Fruit fly (Drosophila melanogaster): ENCODE data around the gene alpha-Est10.

alpha-Est10 gene

DNA sequence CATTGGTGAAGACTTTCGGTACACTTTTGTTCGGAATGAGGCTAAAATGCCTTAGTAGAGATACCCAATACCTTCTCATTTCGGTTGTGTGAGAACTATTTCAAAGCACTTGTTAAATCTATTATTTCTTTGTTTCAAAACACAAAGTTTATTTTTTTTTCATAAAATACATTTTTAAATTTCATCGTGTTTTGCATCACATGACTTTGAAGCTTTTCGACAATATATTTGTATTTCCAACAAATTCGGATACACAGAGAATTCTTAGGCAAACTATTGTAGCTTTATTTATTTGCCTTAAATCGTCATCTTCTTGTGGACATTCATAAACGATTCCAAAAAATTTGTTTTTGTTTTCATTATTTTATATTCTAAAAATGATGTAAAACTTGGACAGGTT is at the start of gene alpha-Est10:
alpha-Est10 (minus strand) TSS at position 101 of the 400 bp plus-strand sequence.
- TF ChIP-seq CG12744 (GFP tag; optimal IDR thresholded peaks at IDR 0.05) (no peak), kah (GFP tag; optimal IDR thresholded peaks at IDR 0.05) (no peak), Atf3 (GFP tag; optimal IDR thresholded peaks at IDR 0.05) (no peak), Sin3A (optimal IDR thresholded peaks at IDR 0.05) (no peak), lov (optimal IDR thresholded peaks at IDR 0.05) (no peak), lov (GFP tag; IDR thresholded peaks at IDR 0.05) (no peak), wdn (GFP tag; IDR thresholded peaks at IDR 0.05) (no peak), abd-A (tag; optimal IDR thresholded peaks at IDR 0.05) (no peak), CG4730 (GFP tag; IDR thresholded peaks at IDR 0.05) (no peak), CG10959 (GFP tag; IDR thresholded peaks at IDR 0.05) (no peak), hb (GFP tag; IDR thresholded peaks at IDR 0.05; ENCODE audit: partially characterized antibody) (no peak)

DNA sequence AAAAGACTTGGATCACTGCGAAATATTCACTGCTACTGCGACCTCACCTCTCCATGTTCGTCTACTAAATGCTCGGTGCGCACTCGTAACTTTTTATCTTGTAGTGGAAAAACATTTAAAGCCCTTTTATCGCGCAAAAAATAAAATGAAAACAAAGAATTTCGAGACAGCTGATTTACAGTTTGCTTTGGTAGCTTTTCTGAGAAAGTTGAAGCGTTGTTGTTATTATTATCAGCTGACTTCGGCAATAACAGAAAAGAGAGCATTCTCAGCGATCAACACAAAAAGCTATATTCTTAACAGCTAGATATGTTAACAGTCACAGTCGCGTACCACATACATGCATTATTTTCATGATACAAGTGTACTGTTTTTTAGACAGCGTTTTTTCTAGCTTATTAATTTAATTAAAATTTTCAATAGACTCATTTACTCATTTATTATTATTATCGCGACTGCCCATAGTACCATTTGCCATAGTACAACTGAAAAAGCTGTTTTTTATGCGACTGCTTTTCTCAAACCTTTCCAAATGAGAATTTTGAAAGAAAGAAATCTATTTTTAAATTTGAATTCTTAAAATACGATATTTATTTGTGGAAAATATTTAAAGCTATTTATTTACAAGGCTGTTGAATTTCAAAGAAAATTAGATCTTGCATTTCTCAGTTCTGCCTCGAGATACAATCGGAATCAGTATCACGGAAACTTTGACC is 47.7 kb upstream of the alpha-Est10 start, which contains the start of the genes alpha-Est3 and alpha-Est2:
alpha-Est3 (minus strand) TSS at position 487 of the 716 bp plus-strand sequence.
alpha-Est2 (plus strand) TSS at position 666 of the 716 bp plus-strand sequence.
- no peak for TF ChIP-seq prd (optimal IDR thresholded peaks at IDR 0.05)
- TF ChIP-seq prd (GFP tag; IDR thresholded peaks at IDR 0.05), result no peak
- peak in 1 of 2 experiments; percentile 75 for TF ChIP-seq crp (GFP tag; optimal IDR thresholded peaks at IDR 0.05)
- no peak for TF ChIP-seq CG11456 (GFP tag; IDR thresholded peaks at IDR 0.05)
- no peak for TF ChIP-seq hbn (GFP tag; IDR thresholded peaks at IDR 0.05; ENCODE audit: partially characterized antibody)
- TF ChIP-seq lbe (GFP tag; optimal IDR thresholded peaks at IDR 0.05), result peak; percentile 22
- TF ChIP-seq dysf (GFP tag; IDR thresholded peaks at IDR 0.05), result no peak
- no peak for TF ChIP-seq CG8924 (tag; optimal IDR thresholded peaks at IDR 0.05)
- TF ChIP-seq pfk (GFP tag; optimal IDR thresholded peaks at IDR 0.05), result no peak
- TF ChIP-seq ato (GFP tag; IDR thresholded peaks at IDR 0.05; ENCODE audit: partially characterized antibody), result no peak
- no peak for TF ChIP-seq CG14965 (GFP tag; optimal IDR thresholded peaks at IDR 0.05; ENCODE audit: borderline replicate concordance)
- no peak for TF ChIP-seq gsb-n (tag; optimal IDR thresholded peaks at IDR 0.05)
- peak; percentile 15; the same call in 1 of the 3 replicates for TF ChIP-seq CG34224 (GFP tag; IDR thresholded peaks at IDR 0.05; ENCODE audit: partially characterized antibody)
- no peak for TF ChIP-seq Aef1 (GFP tag; IDR thresholded peaks at IDR 0.05)
- no peak for TF ChIP-seq CG7786 (GFP tag; optimal IDR thresholded peaks at IDR 0.05)
- peak; percentile 36 for TF ChIP-seq Deaf1 (tag; optimal IDR thresholded peaks at IDR 0.05)
- no peak for TF ChIP-seq CG33213 (GFP tag; optimal IDR thresholded peaks at IDR 0.05)
- TF ChIP-seq CG3995 (GFP tag; optimal IDR thresholded peaks at IDR 0.05), result peak; percentile 50
- no peak for TF ChIP-seq cwo (GFP tag; optimal IDR thresholded peaks at IDR 0.05)
- no peak for TF ChIP-seq Abd-B (GFP tag; optimal IDR thresholded peaks at IDR 0.05)
- TF ChIP-seq CG8359 (GFP tag; optimal IDR thresholded peaks at IDR 0.05; ENCODE audit: borderline replicate concordance), result no peak
- no peak for TF ChIP-seq Adf1 (GFP tag; IDR thresholded peaks at IDR 0.05)
- no peak for TF ChIP-seq CG7928 (GFP tag; optimal IDR thresholded peaks at IDR 0.05)
- TF ChIP-seq wek (GFP tag; optimal IDR thresholded peaks at IDR 0.05), result no peak
- TF ChIP-seq CG8765 (GFP tag; IDR thresholded peaks at IDR 0.05), result no peak
- TF ChIP-seq Trl (optimal IDR thresholded peaks at IDR 0.05), result peak in 1 of 2 experiments; percentile 38
- no peak for TF ChIP-seq Trl (GFP tag; optimal IDR thresholded peaks at IDR 0.05)
- no peak for TF ChIP-seq fd3F (GFP tag; optimal IDR thresholded peaks at IDR 0.05)
- no peak for TF ChIP-seq CG6683 (GFP tag; optimal IDR thresholded peaks at IDR 0.05)
- no peak for TF ChIP-seq tna (GFP tag; IDR thresholded peaks at IDR 0.05; ENCODE audit: partially characterized antibody)
- no peak for TF ChIP-seq phol (tag; optimal IDR thresholded peaks at IDR 0.05)
- TF ChIP-seq Fer2 (tag; optimal IDR thresholded peaks at IDR 0.05), result no peak
- TF ChIP-seq CG31224 (GFP tag; IDR thresholded peaks at IDR 0.05), result no peak
- TF ChIP-seq Sox100B (GFP tag; optimal IDR thresholded peaks at IDR 0.05), result no peak
- no peak for TF ChIP-seq CG9797 (GFP tag; optimal IDR thresholded peaks at IDR 0.05)
- no peak for TF ChIP-seq btn (GFP tag; optimal IDR thresholded peaks at IDR 0.05)
- TF ChIP-seq Bdp1 (GFP tag; optimal IDR thresholded peaks at IDR 0.05), result no peak
- no peak for TF ChIP-seq cas (GFP tag; IDR thresholded peaks at IDR 0.05)
- peak; percentile 21 for TF ChIP-seq Med (GFP tag)
